Worm (Caenorhabditis elegans) whole organism, L4 larva: Measurements from ENCODE around the gene F44G3.7.

Experiments used
- R02D3.7 ChIP-seq: fragments of 150-350 bp; sonication (generic microtip); optimal IDR thresholded peaks from 3 replicates; lab custom pipeline; 2014; ENCODE audit warnings: missing biosample characterization, missing genetic modification characterization
- Y5F2A.4 ChIP-seq: fragments of 200-800 bp; sonication (Bioruptor generic); optimal IDR thresholded peaks from 2 replicates; lab custom pipeline; 2018; ENCODE audit warnings: mild to moderate bottlenecking, missing genetic modification characterization, missing compliant biosample characterization
- ceh-82 ChIP-seq: sonication (generic microtip); optimal IDR thresholded peaks from 2 replicates; lab custom pipeline; 2017; ENCODE audit warnings: missing biosample characterization, missing genetic modification characterization
- dmd-8 ChIP-seq: fragments of 200-800 bp; sonication (Bioruptor generic); IDR thresholded peaks from 2 replicates; pipeline ENCODE4 v1.3.6; 2022; ENCODE audit warnings: missing genetic modification characterization, missing compliant biosample characterization
- nhr-6 ChIP-seq: fragments of 150-350 bp; optimal IDR thresholded peaks from 2 replicates; lab custom pipeline; 2014; ENCODE audit warnings: missing biosample characterization, missing genetic modification characterization
- sdz-12 ChIP-seq: fragments of 200-800 bp; sonication (Bioruptor generic); optimal IDR thresholded peaks from 2 replicates; lab custom pipeline; 2018; ENCODE audit warnings: mild to moderate bottlenecking, missing genetic modification characterization, missing compliant biosample characterization

DNA sequence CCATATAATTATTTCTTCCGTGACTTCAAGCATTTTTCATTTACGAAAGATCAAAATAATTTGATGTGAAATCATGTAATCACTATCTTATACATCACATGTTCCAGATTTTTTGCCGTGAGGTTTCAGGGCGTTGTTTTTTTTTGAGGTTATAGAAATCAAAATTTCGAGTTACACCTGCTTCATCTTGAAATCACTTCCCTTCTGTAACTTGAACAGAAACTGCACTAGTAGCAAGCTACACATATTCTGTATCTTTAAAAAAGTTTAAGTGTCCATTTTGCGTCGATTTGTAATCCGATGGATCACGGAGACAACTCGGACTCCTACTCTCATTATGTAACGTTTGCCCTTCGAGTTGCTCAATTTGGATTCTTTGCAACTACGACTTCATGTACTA is 46.3 kb downstream of the F44G3.7 start, which contains the start of gene F22B8.3:
- no peak for TF ChIP-seq sdz-12 (GFP tag; lab: Kevin White, UChicago)
- no peak for TF ChIP-seq nhr-6 (tag; lab: Kevin White, UChicago)
- TF ChIP-seq ceh-82 (tag; lab: Kevin White, UChicago) = no peak
- TF ChIP-seq Y5F2A.4 = no peak
- no peak for TF ChIP-seq dmd-8 (GFP tag; lab: Robert Waterston, UW)
- TF ChIP-seq R02D3.7 (tag; lab: Kevin White, UChicago) = no peak
